Worm (Caenorhabditis elegans): ENCODE data around the gene T07G12.5.

T07G12.5 gene

ce11 chrIV:10499948-10500356 lies 45.0 kb downstream of the T07G12.5 start (continued):
- TF ChIP-seq ztf-11 (tag; optimal IDR thresholded peaks at IDR 0.05) (peak in 1 of 2 experiments; percentile 13), pag-3 (tag; optimal IDR thresholded peaks at IDR 0.05; ENCODE audit: borderline replicate concordance, insufficient read depth) (no peak), zag-1 (tag; optimal IDR thresholded peaks at IDR 0.05) (peak; percentile 70)

DNA sequence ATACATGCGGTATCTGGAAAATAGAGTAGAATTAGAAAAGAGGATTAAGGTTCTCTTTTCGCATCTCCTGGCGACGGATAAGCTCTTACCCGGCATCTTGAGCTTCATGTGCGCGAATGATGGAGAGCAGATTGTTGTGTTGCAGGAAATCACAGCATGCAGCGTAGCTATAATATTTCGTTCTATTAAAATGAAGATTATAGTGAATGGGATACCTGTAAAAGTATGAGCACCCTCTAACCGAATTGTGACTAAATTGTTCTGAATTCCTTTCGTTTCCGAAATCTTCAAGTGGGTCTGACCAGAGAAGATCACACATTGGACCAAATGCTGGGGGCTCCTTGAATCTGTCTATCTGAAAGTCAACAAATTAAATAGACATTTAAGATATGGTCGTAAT lies 46.5 kb downstream of the T07G12.5 start:
- TF ChIP-seq dsc-1 (tag; optimal IDR thresholded peaks at IDR 0.05) (peak; percentile 32), efl-1 (optimal IDR thresholded peaks at IDR 0.05) (no peak), efl-1 (GFP tag; optimal IDR thresholded peaks at IDR 0.05 in 1 of 2) (peak in 1 of 2 experiments; percentile 51), elt-3 (tag; optimal IDR thresholded peaks at IDR 0.05) (no peak)
